Worm (Caenorhabditis elegans) whole organism, young adult: ENCODE results near the gene eat-3.

ENCODE experiments used
- B0019.2 ChIP-seq: fragments of 200-800 bp; sonication (Bioruptor generic); conservative IDR thresholded peaks from 2 replicates; pipeline ENCODE4 v1.3.6; 2022; ENCODE audit warnings: missing genetic modification reagents, missing genetic modification characterization, missing compliant biosample characterization
- F37B4.10 ChIP-seq: fragments of 200-800 bp; sonication (Bioruptor generic); IDR thresholded peaks from 2 replicates; pipeline ENCODE4 v1.3.6; 2022; ENCODE audit warnings: missing genetic modification characterization, missing compliant biosample characterization
- F57A8.1 ChIP-seq: fragments of 200-800 bp; sonication (Bioruptor generic); optimal IDR thresholded peaks from 2 replicates; lab custom pipeline; 2018; ENCODE audit warnings: mild to moderate bottlenecking, missing genetic modification characterization, moderate library complexity, missing compliant biosample characterization
- ccch-3 ChIP-seq: fragments of 200-800 bp; sonication (Bioruptor generic); optimal IDR thresholded peaks from 2 replicates; lab custom pipeline; 2018; ENCODE audit warnings: mild to moderate bottlenecking, missing genetic modification characterization, missing compliant biosample characterization
- ceh-58 ChIP-seq: fragments of 200-800 bp; sonication (Bioruptor generic); IDR thresholded peaks from 2 replicates; pipeline ENCODE4 v1.3.6; 2022; ENCODE audit warnings: missing genetic modification characterization, missing compliant biosample characterization
- dpff-1 ChIP-seq: sonication (generic microtip); optimal IDR thresholded peaks from 2 replicates; lab custom pipeline; 2017; ENCODE audit warnings: mild to moderate bottlenecking, missing genetic modification characterization, missing compliant biosample characterization
- hmg-1.2 ChIP-seq: fragments of 200-800 bp; sonication (Bioruptor generic); IDR thresholded peaks from 2 replicates; pipeline ENCODE4 v1.3.6; 2022; ENCODE audit warnings: missing genetic modification reagents, missing genetic modification characterization, missing compliant biosample characterization
- lin-26 ChIP-seq: fragments of 200-800 bp; sonication (Bioruptor generic); IDR thresholded peaks from 2 replicates; pipeline ENCODE4 v1.3.6; 2022; ENCODE audit warnings: missing genetic modification reagents, missing genetic modification characterization, missing compliant biosample characterization
- madf-8 ChIP-seq: fragments of 200-800 bp; sonication (Bioruptor generic); conservative IDR thresholded peaks from 2 replicates; pipeline ENCODE4 v1.3.6; 2022; ENCODE audit warnings: missing genetic modification reagents, missing genetic modification characterization, missing compliant biosample characterization
- sdz-38 ChIP-seq: sonication (generic microtip); optimal IDR thresholded peaks from 2 replicates; lab custom pipeline; 2016; ENCODE audit warnings: missing genotype, missing genetic modification characterization, missing compliant biosample characterization
- ztf-25 ChIP-seq: fragments of 200-800 bp; sonication (Bioruptor generic); IDR thresholded peaks from 2 replicates; pipeline ENCODE4 v1.3.6; 2022; ENCODE audit warnings: missing genetic modification reagents, missing genetic modification characterization, missing compliant biosample characterization

eat-3 gene

ce11 chrII:9377158-9377557, 52.5 kb downstream of the eat-3 start, which contains the start of gene C06C3.10 (continued):
- TF ChIP-seq madf-8, result no peak
- no peak for TF ChIP-seq F37B4.10 (GFP tag; lab: Robert Waterston, UW)
- no peak for TF ChIP-seq sdz-38 (tag; lab: Kevin White, UChicago)

DNA sequence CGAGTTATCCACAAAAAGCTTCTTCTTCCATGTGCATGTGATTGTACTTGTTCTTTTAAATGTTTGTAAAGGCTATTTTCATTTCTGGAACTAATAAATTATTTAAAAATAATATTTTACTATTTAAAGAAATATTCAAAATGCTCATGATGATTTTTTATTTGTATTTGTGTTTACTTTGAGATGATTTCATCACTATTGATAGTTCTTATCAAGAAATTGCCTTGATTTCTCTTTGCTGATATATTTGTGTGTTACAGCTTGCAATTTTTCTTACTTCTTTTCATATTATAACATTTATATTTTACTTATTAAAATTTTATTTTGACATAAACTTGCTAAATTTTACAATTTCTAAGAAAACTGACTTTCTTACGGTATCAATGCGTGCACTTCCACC, 53.5 kb downstream of the eat-3 start:
- no peak for TF ChIP-seq ceh-58 (GFP tag; lab: Robert Waterston, UW)
- no peak for TF ChIP-seq lin-26 (GFP tag; lab: Robert Waterston, UW)
- TF ChIP-seq hmg-1.2 (GFP tag; lab: Robert Waterston, UW), result no peak
- no peak for TF ChIP-seq F57A8.1 (GFP tag; lab: Kevin White, UChicago)
- no peak for TF ChIP-seq ccch-3 (GFP tag; lab: Kevin White, UChicago)
- no peak for TF ChIP-seq dpff-1 (tag; lab: Kevin White, UChicago)
- no peak for TF ChIP-seq ztf-25
- TF ChIP-seq B0019.2 (GFP tag; lab: Robert Waterston, UW), result no peak
